Worm (Caenorhabditis elegans) whole organism, midembryonic: ENCODE measurements around the gene W03C9.1.

ENCODE experiments used
- T22C8.4 ChIP-seq: fragments of 200-800 bp; sonication (Bioruptor generic); IDR thresholded peaks from 2 replicates; pipeline ENCODE4 v1.3.6; 2022; ENCODE audit warnings: missing genetic modification characterization, missing compliant biosample characterization
- cog-1 ChIP-seq: sonication (generic microtip); optimal IDR thresholded peaks from 2 replicates; lab custom pipeline; 2016; ENCODE audit warnings: missing genetic modification characterization, missing compliant biosample characterization
- flt-1 ChIP-seq: fragments of 200-800 bp; sonication (Bioruptor generic); IDR thresholded peaks from 2 replicates; pipeline ENCODE4 v1.3.6; 2022; ENCODE audit warnings: missing genetic modification characterization, missing compliant biosample characterization
- klf-2 ChIP-seq: fragments of 200-800 bp; sonication (Bioruptor generic); conservative IDR thresholded peaks from 2 replicates; pipeline ENCODE4 v1.3.6; 2022; ENCODE audit warnings: missing genetic modification reagents, missing genetic modification characterization, missing compliant biosample characterization
- med-1 ChIP-seq: sonication (generic microtip); optimal IDR thresholded peaks from 2 replicates; lab custom pipeline; 2017; ENCODE audit warnings: missing genetic modification characterization, mild to moderate bottlenecking, missing compliant biosample characterization, antibody characterized with exemption, missing genetic modification reagents; ENCODE audit not compliant: insufficient read depth
- ref-1 ChIP-seq: fragments of 200-800 bp; sonication (Bioruptor generic); conservative IDR thresholded peaks from 2 replicates; pipeline ENCODE4 v1.3.6; 2022; ENCODE audit warnings: missing genetic modification reagents, missing genetic modification characterization, missing compliant biosample characterization
- ztf-23 ChIP-seq: fragments of 200-800 bp; sonication (Bioruptor generic); IDR thresholded peaks from 2 replicates; pipeline ENCODE4 v1.3.6; 2022; ENCODE audit warnings: missing genetic modification reagents, missing genetic modification characterization, missing compliant biosample characterization
- ztf-29 ChIP-seq: fragments of 200-800 bp; sonication (Bioruptor generic); IDR thresholded peaks from 2 replicates; pipeline ENCODE4 v1.3.6; 2022; ENCODE audit warnings: missing genetic modification reagents, missing genetic modification characterization, missing compliant biosample characterization

DNA sequence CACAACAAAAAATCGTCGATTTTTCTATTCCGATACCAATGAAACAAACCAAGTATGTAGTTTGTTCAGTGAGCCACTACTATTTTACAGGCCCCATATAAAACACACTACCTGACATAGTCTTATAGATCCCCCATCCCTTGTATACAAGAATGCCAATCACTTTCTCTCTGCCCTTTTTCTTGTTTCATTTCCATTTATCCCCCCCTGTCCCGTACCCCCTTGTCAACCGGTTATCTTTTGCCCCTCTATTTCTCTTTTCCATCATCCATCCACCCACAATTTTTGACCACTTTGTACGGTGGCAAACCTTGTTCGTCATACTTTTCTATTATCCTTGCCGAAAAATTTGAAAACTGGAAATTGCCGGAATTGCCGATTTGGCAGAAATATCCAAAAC is 9.0 kb downstream of the W03C9.1 start:
- TF ChIP-seq ref-1 (GFP tag; lab: Robert Waterston, UW) (no peak), T22C8.4 (no peak), klf-2 (GFP tag; lab: Robert Waterston, UW) (no peak), ztf-23 (GFP tag; lab: Robert Waterston, UW) (no peak), cog-1 (no peak), flt-1 (no peak), med-1 (GFP tag; lab: Kevin White, UChicago) (no peak), ztf-29 (GFP tag; lab: Robert Waterston, UW) (no peak)
